Worm (Caenorhabditis elegans) whole organism, L4 larva: ENCODE measurements around the gene chil-25.

Experiments
- D1046.2 ChIP-seq: fragments of 200-800 bp; sonication (Bioruptor generic); IDR thresholded peaks from 2 replicates; pipeline ENCODE4 v1.3.6; 2022; ENCODE audit warnings: missing genetic modification characterization, missing compliant biosample characterization
- F37D6.2 ChIP-seq: sonication (generic microtip); optimal IDR thresholded peaks from 2 replicates; lab custom pipeline; 2016; ENCODE audit warnings: mild to moderate bottlenecking, missing genetic modification characterization, missing compliant biosample characterization
- F49E8.2 ChIP-seq: sonication (generic microtip); optimal IDR thresholded peaks from 2 replicates; lab custom pipeline; 2016; ENCODE audit warnings: missing compliant biosample characterization, mild to moderate bottlenecking, missing genetic modification characterization, borderline replicate concordance
- Y48G9A.11 ChIP-seq: fragments of 200-800 bp; sonication (Bioruptor generic); IDR thresholded peaks from 2 replicates; pipeline ENCODE4 v1.3.6; 2022; ENCODE audit warnings: missing genetic modification reagents, missing genetic modification characterization, missing compliant biosample characterization
- ZK337.2 ChIP-seq: fragments of 200-800 bp; sonication (Bioruptor generic); IDR thresholded peaks from 2 replicates; pipeline ENCODE4 v1.3.6; 2022; ENCODE audit warnings: missing genetic modification reagents, missing genetic modification characterization, missing compliant biosample characterization
- aha-1 ChIP-seq: fragments of 150-350 bp; peaks from one replicate; lab custom pipeline; 2014; ENCODE audit warnings: missing biosample characterization, missing genetic modification characterization
- arid-1 ChIP-seq: fragments of 200-800 bp; sonication (Bioruptor generic); conservative IDR thresholded peaks from 2 replicates; pipeline ENCODE4 v1.3.6; 2022; ENCODE audit warnings: missing genetic modification reagents, missing genetic modification characterization, missing compliant biosample characterization
- attf-4 ChIP-seq: sonication (generic microtip); optimal IDR thresholded peaks from 3 replicates; lab custom pipeline; 2017; ENCODE audit warnings: missing biosample characterization, missing genetic modification characterization
- ceh-44 ChIP-seq: fragments of 200-800 bp; sonication (Bioruptor generic); IDR thresholded peaks from 2 replicates; pipeline ENCODE4 v1.3.6; 2022; ENCODE audit warnings: missing genetic modification reagents, missing genetic modification characterization, missing compliant biosample characterization
- ces-1 ChIP-seq: fragments of 150-350 bp; sonication (generic microtip); optimal IDR thresholded peaks from 4 replicates; lab custom pipeline; 2014; ENCODE audit warnings: missing biosample characterization, missing genetic modification reagents, missing genetic modification characterization
- cey-2 ChIP-seq: sonication (generic microtip); optimal IDR thresholded peaks from 3 replicates; lab custom pipeline; 2017; ENCODE audit warnings: missing genetic modification characterization, mild to moderate bottlenecking, missing compliant biosample characterization, antibody characterized with exemption, borderline replicate concordance; ENCODE audit not compliant: insufficient read depth
- daf-12 ChIP-seq: fragments of 150-350 bp; optimal IDR thresholded peaks from 2 replicates; lab custom pipeline; 2014; ENCODE audit warnings: missing biosample characterization, missing genetic modification reagents, missing genetic modification characterization
- dmd-6 ChIP-seq: fragments of 200-800 bp; sonication (Bioruptor generic); IDR thresholded peaks from 2 replicates; pipeline ENCODE4 v1.3.6; 2022; ENCODE audit warnings: missing genetic modification reagents, missing genetic modification characterization, missing compliant biosample characterization
- dmd-8 ChIP-seq: fragments of 200-800 bp; sonication (Bioruptor generic); IDR thresholded peaks from 2 replicates; pipeline ENCODE4 v1.3.6; 2022; ENCODE audit warnings: missing genetic modification characterization, missing compliant biosample characterization
- dpl-1 ChIP-seq: fragments of 150-350 bp; optimal IDR thresholded peaks from 2 replicates; lab custom pipeline; 2014; ENCODE audit warnings: missing biosample characterization, missing genetic modification reagents, missing genetic modification characterization
- egl-43 ChIP-seq: fragments of 200-800 bp; sonication (Bioruptor generic); IDR thresholded peaks from 2 replicates; pipeline ENCODE4 v1.3.6; 2022; ENCODE audit warnings: missing genetic modification reagents, missing genetic modification characterization, missing compliant biosample characterization
- fkh-10 ChIP-seq: fragments of 150-350 bp; optimal IDR thresholded peaks from 2 replicates; lab custom pipeline; 2014; ENCODE audit warnings: missing biosample characterization, missing genetic modification reagents, missing genetic modification characterization
- jun-1 ChIP-seq: fragments of 150-350 bp; optimal IDR thresholded peaks from 2 replicates; lab custom pipeline; 2014; ENCODE audit warnings: missing biosample characterization, missing genetic modification reagents, missing genetic modification characterization
- lim-7 ChIP-seq: fragments of 200-800 bp; sonication (Bioruptor generic); IDR thresholded peaks from 2 replicates; pipeline ENCODE4 v1.3.6; 2022; ENCODE audit warnings: missing genetic modification characterization, missing compliant biosample characterization
- lin-1 ChIP-seq: fragments of 200-800 bp; sonication (Bioruptor generic); IDR thresholded peaks from 2 replicates; pipeline ENCODE4 v1.3.6; 2022; ENCODE audit warnings: missing genetic modification reagents, missing genetic modification characterization, missing compliant biosample characterization
- lin-13 ChIP-seq: fragments of 150-350 bp; optimal IDR thresholded peaks from 2 replicates; lab custom pipeline; 2014; ENCODE audit warnings: missing biosample characterization, missing genetic modification reagents, missing genetic modification characterization
- lin-15B ChIP-seq: fragments of 150-350 bp; sonication (generic microtip); optimal IDR thresholded peaks from 3 replicates; lab custom pipeline; 2014; ENCODE audit warnings: missing biosample characterization, missing genetic modification characterization
- lir-3 ChIP-seq: sonication (generic microtip); optimal IDR thresholded peaks from 2 replicates; lab custom pipeline; 2016; ENCODE audit warnings: mild to moderate bottlenecking, missing genetic modification characterization, missing compliant biosample characterization
- mdl-1 ChIP-seq, 2 experiments: fragments of 150-350 bp in 1 of 2; sonication (generic microtip) in 1 of 2; optimal IDR thresholded peaks; 2 replicates each; lab custom pipeline; 2014 to 2017; ENCODE audit warnings: missing biosample characterization in 2 of 2, missing genetic modification characterization in 2 of 2
- mep-1 ChIP-seq: fragments of 150-350 bp; sonication (generic microtip); optimal IDR thresholded peaks from 3 replicates; lab custom pipeline; 2014; ENCODE audit warnings: missing biosample characterization, missing genetic modification characterization
- nhr-237 ChIP-seq: sonication (generic microtip); optimal IDR thresholded peaks from 2 replicates; lab custom pipeline; 2017; ENCODE audit warnings: missing biosample characterization, missing genetic modification characterization
- nhr-48 ChIP-seq: sonication (generic microtip); optimal IDR thresholded peaks from 2 replicates; lab custom pipeline; 2016; ENCODE audit warnings: mild to moderate bottlenecking, missing genetic modification characterization, missing compliant biosample characterization
- nhr-77 ChIP-seq: fragments of 150-350 bp; optimal IDR thresholded peaks from 2 replicates; lab custom pipeline; 2014; ENCODE audit warnings: missing biosample characterization, missing genetic modification characterization
- pha-4 ChIP-seq, 2 experiments: fragments of 150-350 bp in 1 of 2; fragments of 200-800 bp in 1 of 2; sonication (Bioruptor generic) in 1 of 2; IDR thresholded peaks in 1 of 2; optimal IDR thresholded peaks in 1 of 2; 2 replicates each; pipeline versions ENCODE4 v1.3.6 to Lab custom; 2014 to 2022; ENCODE audit warnings: missing genetic modification characterization in 2 of 2, missing genetic modification reagents in 2 of 2, missing biosample characterization in 1 of 2, missing compliant biosample characterization in 1 of 2
- php-3 ChIP-seq: fragments of 200-800 bp; sonication (Bioruptor generic); IDR thresholded peaks from 2 replicates; pipeline ENCODE4 v1.3.6; 2022; ENCODE audit warnings: missing genetic modification reagents, missing genetic modification characterization, missing compliant biosample characterization
- skn-1 ChIP-seq: fragments of 150-350 bp; optimal IDR thresholded peaks from 2 replicates; lab custom pipeline; 2014; ENCODE audit warnings: missing biosample characterization, missing genetic modification characterization
- unc-62 ChIP-seq, 3 experiments: fragments of 150-350 bp in 1 of 3; sonication (generic microtip); optimal IDR thresholded peaks in 2 of 3; peaks in 1 of 3; 1 replicate in 1 of 3; 2 replicates in 2 of 3; lab custom pipeline; 2014 to 2017; ENCODE audit warnings: missing biosample characterization in 3 of 3, missing genetic modification characterization in 3 of 3, missing genetic modification reagents in 3 of 3, missing genotype in 1 of 3
- zfp-2 ChIP-seq: sonication (generic microtip); optimal IDR thresholded peaks from 2 replicates; lab custom pipeline; 2016; ENCODE audit warnings: mild to moderate bottlenecking, missing genetic modification characterization, missing compliant biosample characterization

Gene chil-25

DNA sequence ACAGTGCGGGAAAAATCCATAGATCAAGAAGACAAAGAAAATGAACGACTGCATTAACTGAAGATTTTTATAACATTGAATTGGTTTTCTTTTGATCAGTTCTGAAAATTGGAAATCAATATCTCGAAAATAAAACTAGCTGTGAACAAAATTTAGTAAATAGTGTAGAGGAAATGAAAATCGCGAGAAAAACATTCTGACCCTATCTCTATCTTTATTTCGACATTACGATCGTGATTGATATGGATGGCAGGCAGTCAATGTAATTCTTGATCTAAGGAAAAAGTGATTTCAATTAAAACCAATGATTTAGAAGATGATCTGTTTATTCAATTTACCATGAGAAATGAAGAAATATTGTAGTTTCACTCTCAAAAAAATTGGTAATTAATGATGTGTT, 38.3 kb downstream of the chil-25 start, which contains the start of gene kin-16:
Gene kin-16, minus strand, starts transcription at position 101 of the 400 bp plus-strand sequence.
- no peak for TF ChIP-seq mep-1
- TF ChIP-seq ces-1, result no peak

DNA sequence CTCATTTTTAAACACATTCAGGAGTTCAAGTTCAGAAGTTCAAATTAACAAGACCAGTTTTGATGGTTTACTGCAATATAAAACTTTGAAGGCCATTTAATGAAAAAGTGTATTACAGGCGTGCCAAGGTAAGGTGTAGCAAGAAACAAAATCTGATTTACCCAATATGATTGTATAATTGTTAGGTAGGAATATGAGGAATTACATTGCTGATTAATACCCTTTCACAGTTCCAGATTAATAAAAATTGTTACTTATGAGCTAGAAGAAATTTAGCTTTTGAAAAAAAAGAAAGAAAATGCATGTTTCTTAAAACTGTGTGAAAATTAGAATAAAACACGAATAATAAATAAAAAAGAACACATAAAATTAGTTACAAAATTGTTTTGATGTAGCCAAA, 40.7 kb downstream of the chil-25 start, which contains the start of gene kin-15:
Gene kin-15, minus strand, starts transcription at position 101 of the 400 bp plus-strand sequence.
- TF ChIP-seq F49E8.2 (no peak), lin-15B (tag; lab: Kevin White, UChicago) (no peak), lir-3 (tag; lab: Kevin White, UChicago) (no peak), jun-1 (tag; lab: Kevin White, UChicago) (no peak), arid-1 (no peak), lin-13 (GFP tag; lab: Kevin White, UChicago) (no peak), nhr-48 (no peak), F37D6.2 (tag; lab: Kevin White, UChicago) (no peak), cey-2 (tag; lab: Kevin White, UChicago) (no peak), dmd-6 (GFP tag; lab: Robert Waterston, UW) (no peak), ZK337.2 (GFP tag; lab: Robert Waterston, UW) (no peak), zfp-2 (tag; lab: Kevin White, UChicago) (no peak)

ce11 chrII:9431119-9431518, 43.1 kb downstream of the chil-25 start:
- TF ChIP-seq aha-1 (tag; lab: Kevin White, UChicago) (no peak), fkh-10 (GFP tag; lab: Kevin White, UChicago) (peak; percentile 42), ces-1 (peak; percentile 37)

- TF ChIP-seq pha-4 (GFP tag; IDR thresholded peaks at IDR 0.05; lab: Robert Waterston, UW), result no peak
- peak; percentile 42 for TF ChIP-seq pha-4 (tag; optimal IDR thresholded peaks at IDR 0.05; lab: Kevin White, UChicago)
- TF ChIP-seq mdl-1 (tag; optimal IDR thresholded peaks at IDR 0.05; lab: Kevin White, UChicago), result no peak
- no peak for TF ChIP-seq daf-12 (tag; lab: Kevin White, UChicago)
- no peak for TF ChIP-seq nhr-237 (tag; lab: Kevin White, UChicago)
- no peak for TF ChIP-seq php-3
- TF ChIP-seq unc-62 (GFP tag; optimal IDR thresholded peaks at IDR 0.05 in 1 of 2; lab: Kevin White, UChicago), result peak in 1 of 2 experiments; percentile 44
- TF ChIP-seq unc-62 (tag; optimal IDR thresholded peaks at IDR 0.05; lab: Kevin White, UChicago), result no peak
- TF ChIP-seq attf-4, result no peak
These were observed 46.6 kb downstream of the chil-25 start, which contains the start of gene M176.5 for ce11 chrII:9427644-9428043. M176.5 (minus strand) TSS chrII:9427744.

- TF ChIP-seq fkh-10 (GFP tag; lab: Kevin White, UChicago), result no peak
- no peak for TF ChIP-seq skn-1 (tag; lab: Kevin White, UChicago)
- TF ChIP-seq jun-1 (tag; lab: Kevin White, UChicago), result no peak
- TF ChIP-seq dmd-8 (GFP tag; lab: Robert Waterston, UW), result no peak
- TF ChIP-seq pha-4 (GFP tag; IDR thresholded peaks at IDR 0.05; lab: Robert Waterston, UW), result no peak
- TF ChIP-seq pha-4 (tag; optimal IDR thresholded peaks at IDR 0.05; lab: Kevin White, UChicago), result no peak
- no peak for TF ChIP-seq ceh-44 (GFP tag; lab: Robert Waterston, UW)
- no peak for TF ChIP-seq dpl-1
- no peak for TF ChIP-seq lin-13 (GFP tag; lab: Kevin White, UChicago)
- no peak for TF ChIP-seq lim-7 (GFP tag; lab: Robert Waterston, UW)
- no peak for TF ChIP-seq D1046.2 (GFP tag; lab: Robert Waterston, UW)
- TF ChIP-seq lin-1 (GFP tag; lab: Robert Waterston, UW), result no peak
- TF ChIP-seq aha-1 (tag; lab: Kevin White, UChicago), result no peak
- no peak for TF ChIP-seq nhr-77 (tag; lab: Kevin White, UChicago)
- no peak for TF ChIP-seq Y48G9A.11 (GFP tag; lab: Robert Waterston, UW)
- TF ChIP-seq F37D6.2 (tag; lab: Kevin White, UChicago), result no peak
- no peak for TF ChIP-seq egl-43 (GFP tag; lab: Robert Waterston, UW)
These were observed 48.2 kb downstream of the chil-25 start, which contains the start of gene M176.10 for ce11 chrII:9426076-9426475. M176.10 (minus strand) TSS chrII:9426176.
